Worm (Caenorhabditis elegans): ENCODE data around the gene rol-3.

- no peak for TF ChIP-seq hif-1 (tag; optimal IDR thresholded peaks at IDR 0.05)
- TF ChIP-seq daf-12 (tag; optimal IDR thresholded peaks at IDR 0.05), result no peak
- TF ChIP-seq egl-43 (GFP tag; IDR thresholded peaks at IDR 0.05), result no peak
- no peak for TF ChIP-seq tra-1 (GFP tag; IDR thresholded peaks at IDR 0.05)
- TF ChIP-seq lsy-2 (tag; optimal IDR thresholded peaks at IDR 0.05), result no peak
- TF ChIP-seq nhr-11 (tag; optimal IDR thresholded peaks at IDR 0.05), result no peak
- no peak for TF ChIP-seq snpc-4 (tag; optimal IDR thresholded peaks at IDR 0.05)
- no peak for TF ChIP-seq nhr-77 (tag; optimal IDR thresholded peaks at IDR 0.05)
- no peak for TF ChIP-seq nhr-28 (tag; optimal IDR thresholded peaks at IDR 0.05)
These were observed 28.0 kb upstream of the rol-3 start, which contains the start of gene F21F8.5 for ce11 chrV:8266232-8266631.

All from whole organism, L4 larva.